Worm (Caenorhabditis elegans) whole organism, L1 larva: Measurements from ENCODE around the gene R107.9.

Source experiments
- ceh-82 ChIP-seq, 3 experiments: fragments of 150-350 bp in 1 of 3; sonication (generic microtip) in 2 of 3; optimal IDR thresholded peaks; 2 replicates each; lab custom pipeline; 2014 to 2017; ENCODE audit warnings: missing biosample characterization in 3 of 3, missing genetic modification characterization in 3 of 3
- fkh-10 ChIP-seq: sonication (generic microtip); optimal IDR thresholded peaks from 2 replicates; lab custom pipeline; 2017; ENCODE audit warnings: missing biosample characterization, missing genetic modification reagents, missing genetic modification characterization
- jun-1 ChIP-seq: fragments of 150-350 bp; optimal IDR thresholded peaks from 2 replicates; lab custom pipeline; 2014; ENCODE audit warnings: missing biosample characterization, missing genetic modification reagents, missing genetic modification characterization
- lsy-2 ChIP-seq, 2 experiments: fragments of 150-350 bp; optimal IDR thresholded peaks; 2 replicates each; lab custom pipeline; 2014; ENCODE audit warnings: missing biosample characterization in 2 of 2, missing genetic modification characterization in 2 of 2
- mep-1 ChIP-seq: fragments of 150-350 bp; optimal IDR thresholded peaks from 2 replicates; lab custom pipeline; 2014; ENCODE audit warnings: missing biosample characterization, missing genetic modification characterization
- nhr-237 ChIP-seq: fragments of 150-350 bp; optimal IDR thresholded peaks from 2 replicates; lab custom pipeline; 2014; ENCODE audit warnings: missing biosample characterization, missing genetic modification characterization
- nhr-28 ChIP-seq: fragments of 150-350 bp; optimal IDR thresholded peaks from 2 replicates; lab custom pipeline; 2014; ENCODE audit warnings: missing biosample characterization, missing genetic modification characterization
- nhr-77 ChIP-seq: fragments of 150-350 bp; optimal IDR thresholded peaks from 2 replicates; lab custom pipeline; 2014; ENCODE audit warnings: missing biosample characterization, missing genetic modification characterization
- skn-1 ChIP-seq: fragments of 150-350 bp; optimal IDR thresholded peaks from 2 replicates; lab custom pipeline; 2014; ENCODE audit warnings: missing biosample characterization, missing genetic modification characterization
- unc-62 ChIP-seq: fragments of 150-350 bp; optimal IDR thresholded peaks from 2 replicates; lab custom pipeline; 2014; ENCODE audit warnings: missing biosample characterization, missing genetic modification reagents, missing genetic modification characterization

- TF ChIP-seq ceh-82 (tag; optimal IDR thresholded peaks at IDR 0.05; lab: Kevin White, UChicago) (no peak), nhr-28 (no peak), nhr-237 (tag; lab: Kevin White, UChicago) (no peak), skn-1 (tag; lab: Kevin White, UChicago) (no peak), mep-1 (no peak), unc-62 (GFP tag; lab: Kevin White, UChicago) (no peak), fkh-10 (GFP tag; lab: Kevin White, UChicago) (no peak), nhr-77 (tag; lab: Kevin White, UChicago) (no peak), jun-1 (tag; lab: Kevin White, UChicago) (no peak), lsy-2 (tag; optimal IDR thresholded peaks at IDR 0.05; lab: Kevin White, UChicago) (no peak)
Measured at ce11 chrIII:9023601-9024000, 14.2 kb upstream of the R107.9 start.
